Worm (Caenorhabditis elegans) whole organism, L4 larva: ENCODE results near the gene idpb-5.

ENCODE experiments used
- D1046.2 ChIP-seq: fragments of 200-800 bp; sonication (Bioruptor generic); IDR thresholded peaks from 2 replicates; pipeline ENCODE4 v1.3.6; 2022; ENCODE audit warnings: missing genetic modification characterization, missing compliant biosample characterization
- F10B5.3 ChIP-seq: sonication (generic microtip); optimal IDR thresholded peaks from 2 replicates; lab custom pipeline; 2016; ENCODE audit warnings: mild to moderate bottlenecking, missing genetic modification characterization, missing compliant biosample characterization
- F26F4.8 ChIP-seq: fragments of 200-800 bp; sonication (Bioruptor generic); conservative IDR thresholded peaks from 2 replicates; pipeline ENCODE4 v1.3.6; 2022; ENCODE audit warnings: missing genetic modification characterization, missing compliant biosample characterization
- R02D3.7 ChIP-seq: fragments of 150-350 bp; sonication (generic microtip); optimal IDR thresholded peaks from 3 replicates; lab custom pipeline; 2014; ENCODE audit warnings: missing biosample characterization, missing genetic modification characterization
- T20F7.1 ChIP-seq: fragments of 200-800 bp; sonication (Bioruptor generic); optimal IDR thresholded peaks from 2 replicates; lab custom pipeline; 2018; ENCODE audit warnings: mild to moderate bottlenecking, missing genetic modification characterization, missing compliant biosample characterization
- T26A8.4 ChIP-seq: fragments of 200-800 bp; sonication (Bioruptor generic); IDR thresholded peaks from 2 replicates; pipeline ENCODE4 v1.3.6; 2022; ENCODE audit warnings: missing genetic modification characterization, missing compliant biosample characterization
- Y105C5A.15 ChIP-seq: fragments of 200-800 bp; sonication (Bioruptor generic); IDR thresholded peaks from 2 replicates; pipeline ENCODE4 v1.3.6; 2022; ENCODE audit warnings: missing genetic modification characterization, missing compliant biosample characterization
- Y75B8A.6 ChIP-seq: fragments of 200-800 bp; sonication (Bioruptor generic); IDR thresholded peaks from 2 replicates; pipeline ENCODE4 v1.3.6; 2022; ENCODE audit warnings: missing genetic modification reagents, missing genetic modification characterization, missing compliant biosample characterization
- ZK337.2 ChIP-seq: fragments of 200-800 bp; sonication (Bioruptor generic); IDR thresholded peaks from 2 replicates; pipeline ENCODE4 v1.3.6; 2022; ENCODE audit warnings: missing genetic modification reagents, missing genetic modification characterization, missing compliant biosample characterization
- ZK546.5 ChIP-seq, 2 experiments: sonication (generic microtip); optimal IDR thresholded peaks; 2 replicates each; lab custom pipeline; 2017; ENCODE audit warnings: missing biosample characterization in 2 of 2, missing genetic modification characterization in 2 of 2
- aha-1 ChIP-seq: fragments of 150-350 bp; peaks from one replicate; lab custom pipeline; 2014; ENCODE audit warnings: missing biosample characterization, missing genetic modification characterization
- ceh-28 ChIP-seq: fragments of 150-350 bp; optimal IDR thresholded peaks from 2 replicates; lab custom pipeline; 2014; ENCODE audit warnings: missing biosample characterization, missing genetic modification reagents, missing genetic modification characterization
- ceh-32 ChIP-seq: sonication (generic microtip); optimal IDR thresholded peaks from 2 replicates; lab custom pipeline; 2016; ENCODE audit warnings: mild to moderate bottlenecking, missing genetic modification characterization, missing compliant biosample characterization; ENCODE audit not compliant: poor library complexity
- ces-1 ChIP-seq: fragments of 150-350 bp; sonication (generic microtip); optimal IDR thresholded peaks from 4 replicates; lab custom pipeline; 2014; ENCODE audit warnings: missing biosample characterization, missing genetic modification reagents, missing genetic modification characterization
- daf-12 ChIP-seq: fragments of 150-350 bp; optimal IDR thresholded peaks from 2 replicates; lab custom pipeline; 2014; ENCODE audit warnings: missing biosample characterization, missing genetic modification reagents, missing genetic modification characterization
- dmd-8 ChIP-seq: fragments of 200-800 bp; sonication (Bioruptor generic); IDR thresholded peaks from 2 replicates; pipeline ENCODE4 v1.3.6; 2022; ENCODE audit warnings: missing genetic modification characterization, missing compliant biosample characterization
- dpl-1 ChIP-seq: fragments of 150-350 bp; optimal IDR thresholded peaks from 2 replicates; lab custom pipeline; 2014; ENCODE audit warnings: missing biosample characterization, missing genetic modification reagents, missing genetic modification characterization
- duxl-1 ChIP-seq: sonication (generic microtip); optimal IDR thresholded peaks from 2 replicates; lab custom pipeline; 2016; ENCODE audit warnings: mild to moderate bottlenecking, missing genetic modification characterization, moderate library complexity, missing compliant biosample characterization; ENCODE audit not compliant: poor library complexity
- dve-1 ChIP-seq: sonication (generic microtip); optimal IDR thresholded peaks from 2 replicates; lab custom pipeline; 2017; ENCODE audit warnings: antibody characterized with exemption, mild to moderate bottlenecking, missing genetic modification characterization, missing compliant biosample characterization; ENCODE audit not compliant: insufficient read depth
- egl-43 ChIP-seq: fragments of 200-800 bp; sonication (Bioruptor generic); IDR thresholded peaks from 2 replicates; pipeline ENCODE4 v1.3.6; 2022; ENCODE audit warnings: missing genetic modification reagents, missing genetic modification characterization, missing compliant biosample characterization
- fos-1 ChIP-seq: fragments of 150-350 bp; optimal IDR thresholded peaks from 2 replicates; lab custom pipeline; 2014; ENCODE audit warnings: missing biosample characterization, missing genetic modification characterization
- gei-8 ChIP-seq: fragments of 200-800 bp; sonication (Bioruptor generic); optimal IDR thresholded peaks from 2 replicates; lab custom pipeline; 2018; ENCODE audit warnings: mild to moderate bottlenecking, missing genetic modification characterization, missing compliant biosample characterization
- hlh-30 ChIP-seq: sonication (generic microtip); optimal IDR thresholded peaks from 2 replicates; lab custom pipeline; 2017; ENCODE audit warnings: antibody characterized with exemption, mild to moderate bottlenecking, missing genetic modification characterization, missing compliant biosample characterization; ENCODE audit not compliant: insufficient read depth
- hmg-1.1 ChIP-seq: fragments of 200-800 bp; sonication (Bioruptor generic); IDR thresholded peaks from 2 replicates; pipeline ENCODE4 v1.3.6; 2022; ENCODE audit warnings: missing genetic modification reagents, missing genetic modification characterization, missing compliant biosample characterization
- jun-1 ChIP-seq: fragments of 150-350 bp; optimal IDR thresholded peaks from 2 replicates; lab custom pipeline; 2014; ENCODE audit warnings: missing biosample characterization, missing genetic modification reagents, missing genetic modification characterization
- lin-1 ChIP-seq: fragments of 200-800 bp; sonication (Bioruptor generic); IDR thresholded peaks from 2 replicates; pipeline ENCODE4 v1.3.6; 2022; ENCODE audit warnings: missing genetic modification reagents, missing genetic modification characterization, missing compliant biosample characterization
- lin-13 ChIP-seq: fragments of 150-350 bp; optimal IDR thresholded peaks from 2 replicates; lab custom pipeline; 2014; ENCODE audit warnings: missing biosample characterization, missing genetic modification reagents, missing genetic modification characterization
- lin-39 ChIP-seq: fragments of 150-350 bp; optimal IDR thresholded peaks from 2 replicates; lab custom pipeline; 2014; ENCODE audit warnings: missing biosample characterization, missing genetic modification reagents, missing genetic modification characterization
- lir-3 ChIP-seq: sonication (generic microtip); optimal IDR thresholded peaks from 2 replicates; lab custom pipeline; 2016; ENCODE audit warnings: mild to moderate bottlenecking, missing genetic modification characterization, missing compliant biosample characterization
- madf-5 ChIP-seq, 2 experiments: fragments of 200-800 bp; sonication (Bioruptor generic); IDR thresholded peaks; 2 replicates each; pipeline ENCODE4 v1.3.6; 2022; ENCODE audit warnings: missing compliant biosample characterization in 2 of 2, missing genetic modification characterization in 2 of 2
- mdl-1 ChIP-seq, 2 experiments: fragments of 150-350 bp in 1 of 2; sonication (generic microtip) in 1 of 2; optimal IDR thresholded peaks; 2 replicates each; lab custom pipeline; 2014 to 2017; ENCODE audit warnings: missing biosample characterization in 2 of 2, missing genetic modification characterization in 2 of 2
- mep-1 ChIP-seq: fragments of 150-350 bp; sonication (generic microtip); optimal IDR thresholded peaks from 3 replicates; lab custom pipeline; 2014; ENCODE audit warnings: missing biosample characterization, missing genetic modification characterization
- mes-2 ChIP-seq: sonication (generic microtip); optimal IDR thresholded peaks from 2 replicates; lab custom pipeline; 2016; ENCODE audit warnings: missing genotype, mild to moderate bottlenecking, missing genetic modification characterization, missing compliant biosample characterization; ENCODE audit not compliant: poor library complexity, severe bottlenecking
- mxl-2 ChIP-seq: fragments of 200-800 bp; sonication (Bioruptor generic); conservative IDR thresholded peaks from 2 replicates; pipeline ENCODE4 v1.3.6; 2022; ENCODE audit warnings: missing genetic modification reagents, missing genetic modification characterization, missing compliant biosample characterization
- nhr-102 ChIP-seq: sonication (generic microtip); optimal IDR thresholded peaks from 2 replicates; lab custom pipeline; 2016; ENCODE audit warnings: mild to moderate bottlenecking, missing genetic modification characterization, moderate library complexity, missing compliant biosample characterization
- nhr-111 ChIP-seq: fragments of 200-800 bp; sonication (Bioruptor generic); optimal IDR thresholded peaks from 2 replicates; lab custom pipeline; 2018; ENCODE audit warnings: mild to moderate bottlenecking, missing genetic modification characterization, missing compliant biosample characterization
- nhr-237 ChIP-seq: sonication (generic microtip); optimal IDR thresholded peaks from 2 replicates; lab custom pipeline; 2017; ENCODE audit warnings: missing biosample characterization, missing genetic modification characterization
- nhr-25 ChIP-seq: sonication (generic microtip); optimal IDR thresholded peaks from 2 replicates; lab custom pipeline; 2017; ENCODE audit warnings: missing genetic modification characterization, mild to moderate bottlenecking, missing compliant biosample characterization, antibody characterized with exemption, moderate library complexity, borderline replicate concordance; ENCODE audit not compliant: insufficient read depth
- nhr-6 ChIP-seq: fragments of 150-350 bp; optimal IDR thresholded peaks from 2 replicates; lab custom pipeline; 2014; ENCODE audit warnings: missing biosample characterization, missing genetic modification characterization
- php-3 ChIP-seq: fragments of 200-800 bp; sonication (Bioruptor generic); IDR thresholded peaks from 2 replicates; pipeline ENCODE4 v1.3.6; 2022; ENCODE audit warnings: missing genetic modification reagents, missing genetic modification characterization, missing compliant biosample characterization
- pqm-1 ChIP-seq: sonication (generic microtip); optimal IDR thresholded peaks from 2 replicates; lab custom pipeline; 2017; ENCODE audit warnings: missing biosample characterization, missing genetic modification characterization
- sdz-12 ChIP-seq: fragments of 200-800 bp; sonication (Bioruptor generic); optimal IDR thresholded peaks from 2 replicates; lab custom pipeline; 2018; ENCODE audit warnings: mild to moderate bottlenecking, missing genetic modification characterization, missing compliant biosample characterization
- set-16 ChIP-seq: fragments of 200-800 bp; sonication (Bioruptor generic); IDR thresholded peaks from 2 replicates; pipeline ENCODE4 v1.3.6; 2022; ENCODE audit warnings: missing genetic modification reagents, missing genetic modification characterization, missing compliant biosample characterization
- tag-97 ChIP-seq: fragments of 200-800 bp; sonication (Bioruptor generic); IDR thresholded peaks from 2 replicates; pipeline ENCODE4 v1.3.6; 2022; ENCODE audit warnings: missing genetic modification characterization, missing compliant biosample characterization
- tra-1 ChIP-seq: fragments of 200-800 bp; sonication (Bioruptor generic); IDR thresholded peaks from 2 replicates; pipeline ENCODE4 v1.3.6; 2022; ENCODE audit warnings: missing genetic modification reagents, missing genetic modification characterization, missing compliant biosample characterization
- unc-130 ChIP-seq: sonication (generic microtip); optimal IDR thresholded peaks from 2 replicates; lab custom pipeline; 2016; ENCODE audit warnings: missing genetic modification reagents, missing genetic modification characterization, missing compliant biosample characterization
- vab-7 ChIP-seq: fragments of 200-800 bp; sonication (Bioruptor generic); IDR thresholded peaks from 2 replicates; pipeline ENCODE4 v1.3.6; 2022; ENCODE audit warnings: missing genetic modification reagents, missing genetic modification characterization, missing compliant biosample characterization
- zag-1 ChIP-seq: fragments of 150-350 bp; optimal IDR thresholded peaks from 2 replicates; lab custom pipeline; 2014; ENCODE audit warnings: missing biosample characterization, missing genetic modification characterization
- zfp-3 ChIP-seq: fragments of 200-800 bp; sonication (Bioruptor generic); conservative IDR thresholded peaks from 2 replicates; pipeline ENCODE4 v1.3.6; 2022; ENCODE audit warnings: missing genetic modification reagents, missing genetic modification characterization, missing compliant biosample characterization
- zip-11 ChIP-seq: fragments of 200-800 bp; sonication (Bioruptor generic); IDR thresholded peaks from 2 replicates; pipeline ENCODE4 v1.3.6; 2022; ENCODE audit warnings: missing genetic modification characterization, missing compliant biosample characterization
- zip-2 ChIP-seq: fragments of 150-350 bp; optimal IDR thresholded peaks from 2 replicates; lab custom pipeline; 2014; ENCODE audit warnings: missing biosample characterization, missing genetic modification characterization

Gene idpb-5

ce11 chrV:11799252-11799822 is 40.0 kb upstream of the idpb-5 start:
- TF ChIP-seq madf-5 (GFP tag; IDR thresholded peaks at IDR 0.05; lab: Robert Waterston, UW) (no peak), zfp-3 (GFP tag; lab: Robert Waterston, UW) (no peak), hmg-1.1 (GFP tag; lab: Robert Waterston, UW) (0 out of 2 replicates have a peak, but pooled peaks have one; percentile 34), zip-2 (tag; lab: Kevin White, UChicago) (no peak), dmd-8 (no peak), dpl-1 (GFP tag; lab: Kevin White, UChicago) (peak; percentile 13), mdl-1 (tag; optimal IDR thresholded peaks at IDR 0.05; lab: Kevin White, UChicago) (peak; percentile 88 to 92), unc-130 (GFP tag; lab: Kevin White, UChicago) (no peak), R02D3.7 (tag; lab: Kevin White, UChicago) (no peak), vab-7 (GFP tag; lab: Robert Waterston, UW) (no peak), zip-11 (GFP tag; lab: Robert Waterston, UW) (no peak), Y105C5A.15 (GFP tag; lab: Robert Waterston, UW) (no peak), hlh-30 (tag; lab: Kevin White, UChicago) (peak; percentile 82), jun-1 (tag; lab: Kevin White, UChicago) (peak; percentile 49), lin-1 (no peak; the same call in 1 of the 2 replicates), ceh-28 (tag; lab: Kevin White, UChicago) (no peak), T20F7.1 (no peak), mep-1 (tag; lab: Kevin White, UChicago) (peak; percentile 49), nhr-102 (tag; lab: Kevin White, UChicago) (peak; percentile 84), daf-12 (tag; lab: Kevin White, UChicago) (no peak), D1046.2 (GFP tag; lab: Robert Waterston, UW) (no peak), pqm-1 (tag; lab: Kevin White, UChicago) (no peak), nhr-25 (tag; lab: Kevin White, UChicago) (peak; percentile 72), ces-1 (GFP tag; lab: Kevin White, UChicago) (no peak), F26F4.8 (GFP tag; lab: Robert Waterston, UW) (no peak), nhr-111 (GFP tag; lab: Kevin White, UChicago) (no peak), ZK546.5 (tag; optimal IDR thresholded peaks at IDR 0.05; lab: Kevin White, UChicago) (no peak), ZK337.2 (no peak), egl-43 (no peak), lir-3 (tag; lab: Kevin White, UChicago) (no peak), ceh-32 (tag; lab: Kevin White, UChicago) (no peak), F10B5.3 (tag; lab: Kevin White, UChicago) (no peak), sdz-12 (peak; percentile 31), tra-1 (peak; percentile 74), gei-8 (peak; percentile 11), lin-13 (GFP tag; lab: Kevin White, UChicago) (no peak), mes-2 (tag; lab: Kevin White, UChicago) (no peak), mxl-2 (peak; percentile 94), Y75B8A.6 (no peak), nhr-237 (tag; lab: Kevin White, UChicago) (no peak), lin-39 (tag; lab: Kevin White, UChicago) (no peak), duxl-1 (peak; percentile 28), T26A8.4 (peak; percentile 59), aha-1 (tag; lab: Kevin White, UChicago) (no peak), dve-1 (tag; lab: Kevin White, UChicago) (no peak), tag-97 (GFP tag; lab: Robert Waterston, UW) (no peak), fos-1 (tag; lab: Kevin White, UChicago) (no peak), nhr-6 (no peak), php-3 (no peak), set-16 (GFP tag; lab: Robert Waterston, UW) (no peak), zag-1 (tag; lab: Kevin White, UChicago) (no peak)
